Worm (Caenorhabditis elegans): ENCODE measurements around the gene taf-7.1.

ce11 chrX:11854903-11855302 is 17.6 kb upstream of the taf-7.1 start, which contains the start of gene F54F7.8:
- no peak for TF ChIP-seq unc-130 (tag; optimal IDR thresholded peaks at IDR 0.05)
- no peak for TF ChIP-seq lin-15B (tag; optimal IDR thresholded peaks at IDR 0.05)
- TF ChIP-seq pqm-1 (tag; optimal IDR thresholded peaks at IDR 0.05): no peak
- TF ChIP-seq dpl-1 (GFP tag; optimal IDR thresholded peaks at IDR 0.05): no peak
- no peak for TF ChIP-seq elt-3 (tag; optimal IDR thresholded peaks at IDR 0.05)
- TF ChIP-seq fos-1 (tag; optimal IDR thresholded peaks at IDR 0.05): no peak
- TF ChIP-seq ama-1 (optimal IDR thresholded peaks at IDR 0.05): no peak
- no peak for TF ChIP-seq nhr-28 (tag; optimal IDR thresholded peaks at IDR 0.05)
- no peak for TF ChIP-seq lsy-2 (tag; optimal IDR thresholded peaks at IDR 0.05)
- TF ChIP-seq nhr-237 (tag; optimal IDR thresholded peaks at IDR 0.05): no peak
- TF ChIP-seq nhr-77 (tag; optimal IDR thresholded peaks at IDR 0.05): no peak
- no peak for TF ChIP-seq egl-27 (tag; optimal IDR thresholded peaks at IDR 0.05)
- TF ChIP-seq nhr-76 (tag; optimal IDR thresholded peaks at IDR 0.05): no peak

Measured in whole organism, L1 larva.